Fruit fly (Drosophila melanogaster): ENCODE data around the gene CG2931.

DNA sequence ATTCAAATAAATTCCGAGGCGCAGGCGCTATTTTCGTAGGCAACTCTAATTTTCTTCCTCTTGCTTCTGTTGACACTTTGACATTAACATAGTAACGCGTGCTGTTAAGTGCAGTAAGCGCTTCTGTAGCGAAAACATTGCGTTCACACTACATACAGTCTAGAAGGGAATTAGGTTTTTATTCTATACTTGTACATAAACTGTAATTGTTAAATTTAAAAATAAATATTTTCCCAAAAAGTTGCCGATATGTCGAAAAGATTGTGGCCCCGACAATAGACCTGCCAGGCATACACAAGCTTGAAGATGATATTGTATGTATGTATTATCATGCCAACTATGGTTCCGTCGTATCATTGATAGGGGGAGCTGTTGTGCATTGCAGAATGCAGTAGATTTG, 38.1 kb upstream of the CG2931 start, which contains the start of gene asl:
- TF ChIP-seq CG32121 (GFP tag; IDR thresholded peaks at IDR 0.05) (peak; percentile 62; the same call in 1 of the 2 replicates), gl (tag; optimal IDR thresholded peaks at IDR 0.05) (no peak), Pif1B (GFP tag; optimal IDR thresholded peaks at IDR 0.05) (no peak), EcR (GFP tag; optimal IDR thresholded peaks at IDR 0.05) (no peak), CG12605 (GFP tag; IDR thresholded peaks at IDR 0.05) (no peak), CG14655 (GFP tag; optimal IDR thresholded peaks at IDR 0.05) (no peak), CG8159 (tag; optimal IDR thresholded peaks at IDR 0.05) (peak; percentile 66), CG9948 (tag; optimal IDR thresholded peaks at IDR 0.05) (peak; percentile 39), CG4496 (GFP tag; IDR thresholded peaks at IDR 0.05) (peak; percentile 58; the same call in 1 of the 3 replicates)
